Worm (Caenorhabditis elegans) whole organism, midembryonic: ENCODE measurements around the gene C45G9.2.

Experiments used
- cog-1 ChIP-seq: sonication (generic microtip); optimal IDR thresholded peaks from 2 replicates; lab custom pipeline; 2016; ENCODE audit warnings: missing genetic modification characterization, missing compliant biosample characterization
- flt-1 ChIP-seq: fragments of 200-800 bp; sonication (Bioruptor generic); IDR thresholded peaks from 2 replicates; pipeline ENCODE4 v1.3.6; 2022; ENCODE audit warnings: missing genetic modification characterization, missing compliant biosample characterization

- TF ChIP-seq cog-1 (tag; lab: Kevin White, UChicago), result peak; percentile 22
- TF ChIP-seq flt-1 (GFP tag; lab: Robert Waterston, UW), result no peak
Observed at ce11 chrIII:5024393-5024964, 44.4 kb upstream of the C45G9.2 start, which contains the start of gene pcf-11.
